Worm (Caenorhabditis elegans) whole organism, L4 larva: Measurements from ENCODE around the gene acs-4.

ENCODE experiments used
- D1046.2 ChIP-seq: fragments of 200-800 bp; sonication (Bioruptor generic); IDR thresholded peaks from 2 replicates; pipeline ENCODE4 v1.3.6; 2022; ENCODE audit warnings: missing genetic modification characterization, missing compliant biosample characterization
- F26F4.8 ChIP-seq: fragments of 200-800 bp; sonication (Bioruptor generic); conservative IDR thresholded peaks from 2 replicates; pipeline ENCODE4 v1.3.6; 2022; ENCODE audit warnings: missing genetic modification characterization, missing compliant biosample characterization
- T26A8.4 ChIP-seq: fragments of 200-800 bp; sonication (Bioruptor generic); IDR thresholded peaks from 2 replicates; pipeline ENCODE4 v1.3.6; 2022; ENCODE audit warnings: missing genetic modification characterization, missing compliant biosample characterization
- Y105C5A.15 ChIP-seq: fragments of 200-800 bp; sonication (Bioruptor generic); IDR thresholded peaks from 2 replicates; pipeline ENCODE4 v1.3.6; 2022; ENCODE audit warnings: missing genetic modification characterization, missing compliant biosample characterization
- aha-1 ChIP-seq: fragments of 150-350 bp; peaks from one replicate; lab custom pipeline; 2014; ENCODE audit warnings: missing biosample characterization, missing genetic modification characterization
- ama-1 ChIP-seq: fragments of 150-350 bp; optimal IDR thresholded peaks from 2 replicates; lab custom pipeline; 2014; ENCODE audit warnings: inconsistent platforms, mixed read lengths
- attf-4 ChIP-seq: sonication (generic microtip); optimal IDR thresholded peaks from 3 replicates; lab custom pipeline; 2017; ENCODE audit warnings: missing biosample characterization, missing genetic modification characterization
- ceh-20 ChIP-seq: fragments of 200-800 bp; sonication (Bioruptor generic); IDR thresholded peaks from 2 replicates; pipeline ENCODE4 v1.3.6; 2022; ENCODE audit warnings: missing genetic modification reagents, missing genetic modification characterization, missing compliant biosample characterization
- ceh-28 ChIP-seq: fragments of 150-350 bp; optimal IDR thresholded peaks from 2 replicates; lab custom pipeline; 2014; ENCODE audit warnings: missing biosample characterization, missing genetic modification reagents, missing genetic modification characterization
- ceh-32 ChIP-seq: sonication (generic microtip); optimal IDR thresholded peaks from 2 replicates; lab custom pipeline; 2016; ENCODE audit warnings: mild to moderate bottlenecking, missing genetic modification characterization, missing compliant biosample characterization; ENCODE audit not compliant: poor library complexity
- daf-16 ChIP-seq, 3 experiments: sonication (generic microtip); optimal IDR thresholded peaks; 2 replicates each; lab custom pipeline; 2016 to 2017; ENCODE audit warnings: missing genetic modification characterization in 3 of 3, missing genetic modification reagents in 3 of 3, mild to moderate bottlenecking in 2 of 3, missing compliant biosample characterization in 2 of 3, missing biosample characterization in 1 of 3, moderate library complexity in 1 of 3
- duxl-1 ChIP-seq: sonication (generic microtip); optimal IDR thresholded peaks from 2 replicates; lab custom pipeline; 2016; ENCODE audit warnings: mild to moderate bottlenecking, missing genetic modification characterization, moderate library complexity, missing compliant biosample characterization; ENCODE audit not compliant: poor library complexity
- fos-1 ChIP-seq: fragments of 150-350 bp; optimal IDR thresholded peaks from 2 replicates; lab custom pipeline; 2014; ENCODE audit warnings: missing biosample characterization, missing genetic modification characterization
- gei-8 ChIP-seq: fragments of 200-800 bp; sonication (Bioruptor generic); optimal IDR thresholded peaks from 2 replicates; lab custom pipeline; 2018; ENCODE audit warnings: mild to moderate bottlenecking, missing genetic modification characterization, missing compliant biosample characterization
- hif-1 ChIP-seq, 2 experiments: sonication (generic microtip); optimal IDR thresholded peaks; 2 replicates each; lab custom pipeline; 2016 to 2017; ENCODE audit warnings: missing compliant biosample characterization in 2 of 2, missing genetic modification characterization in 2 of 2, missing genetic modification reagents in 2 of 2, missing genotype in 2 of 2, mild to moderate bottlenecking in 1 of 2
- hlh-11 ChIP-seq: fragments of 200-800 bp; sonication (Bioruptor generic); optimal IDR thresholded peaks from 2 replicates; lab custom pipeline; 2018; ENCODE audit warnings: mild to moderate bottlenecking, missing genetic modification characterization, missing compliant biosample characterization
- hlh-30 ChIP-seq: sonication (generic microtip); optimal IDR thresholded peaks from 2 replicates; lab custom pipeline; 2017; ENCODE audit warnings: antibody characterized with exemption, mild to moderate bottlenecking, missing genetic modification characterization, missing compliant biosample characterization; ENCODE audit not compliant: insufficient read depth
- lin-1 ChIP-seq: fragments of 200-800 bp; sonication (Bioruptor generic); IDR thresholded peaks from 2 replicates; pipeline ENCODE4 v1.3.6; 2022; ENCODE audit warnings: missing genetic modification reagents, missing genetic modification characterization, missing compliant biosample characterization
- lin-38 ChIP-seq: fragments of 200-800 bp; sonication (Bioruptor generic); IDR thresholded peaks from 2 replicates; pipeline ENCODE4 v1.3.6; 2022; ENCODE audit warnings: missing genetic modification reagents, missing genetic modification characterization, missing compliant biosample characterization
- lsy-2 ChIP-seq, 2 experiments: fragments of 150-350 bp in 1 of 2; sonication (generic microtip) in 1 of 2; optimal IDR thresholded peaks; 2 replicates each; lab custom pipeline; 2014 to 2017; ENCODE audit warnings: missing biosample characterization in 2 of 2, missing genetic modification characterization in 2 of 2
- madf-9 ChIP-seq: fragments of 200-800 bp; sonication (Bioruptor generic); conservative IDR thresholded peaks from 2 replicates; pipeline ENCODE4 v1.3.6; 2022; ENCODE audit warnings: missing genetic modification reagents, missing genetic modification characterization, missing compliant biosample characterization
- mdl-1 ChIP-seq, 2 experiments: fragments of 150-350 bp in 1 of 2; sonication (generic microtip) in 1 of 2; optimal IDR thresholded peaks; 2 replicates each; lab custom pipeline; 2014 to 2017; ENCODE audit warnings: missing biosample characterization in 2 of 2, missing genetic modification characterization in 2 of 2
- mdt-29 ChIP-seq: fragments of 200-800 bp; sonication (Bioruptor generic); IDR thresholded peaks from 2 replicates; pipeline ENCODE4 v1.3.6; 2022; ENCODE audit warnings: missing genetic modification reagents, missing genetic modification characterization, missing compliant biosample characterization
- mep-1 ChIP-seq: fragments of 150-350 bp; sonication (generic microtip); optimal IDR thresholded peaks from 3 replicates; lab custom pipeline; 2014; ENCODE audit warnings: missing biosample characterization, missing genetic modification characterization
- mxl-3 ChIP-seq: fragments of 200-800 bp; sonication (Bioruptor generic); optimal IDR thresholded peaks from 2 replicates; lab custom pipeline; 2018; ENCODE audit warnings: mild to moderate bottlenecking, missing genetic modification characterization, missing compliant biosample characterization
- nhr-11 ChIP-seq: fragments of 150-350 bp; optimal IDR thresholded peaks from 2 replicates; lab custom pipeline; 2014; ENCODE audit warnings: missing biosample characterization, missing genetic modification characterization
- nhr-111 ChIP-seq: fragments of 200-800 bp; sonication (Bioruptor generic); optimal IDR thresholded peaks from 2 replicates; lab custom pipeline; 2018; ENCODE audit warnings: mild to moderate bottlenecking, missing genetic modification characterization, missing compliant biosample characterization
- nhr-237 ChIP-seq: sonication (generic microtip); optimal IDR thresholded peaks from 2 replicates; lab custom pipeline; 2017; ENCODE audit warnings: missing biosample characterization, missing genetic modification characterization
- nhr-25 ChIP-seq: sonication (generic microtip); optimal IDR thresholded peaks from 2 replicates; lab custom pipeline; 2017; ENCODE audit warnings: missing genetic modification characterization, mild to moderate bottlenecking, missing compliant biosample characterization, antibody characterized with exemption, moderate library complexity, borderline replicate concordance; ENCODE audit not compliant: insufficient read depth
- nhr-28 ChIP-seq: fragments of 150-350 bp; optimal IDR thresholded peaks from 2 replicates; lab custom pipeline; 2014; ENCODE audit warnings: missing biosample characterization, missing genetic modification characterization
- nhr-42 ChIP-seq: fragments of 200-800 bp; sonication (Bioruptor generic); IDR thresholded peaks from 2 replicates; pipeline ENCODE4 v1.3.6; 2022; ENCODE audit warnings: missing genetic modification characterization, missing compliant biosample characterization
- nhr-48 ChIP-seq: sonication (generic microtip); optimal IDR thresholded peaks from 2 replicates; lab custom pipeline; 2016; ENCODE audit warnings: mild to moderate bottlenecking, missing genetic modification characterization, missing compliant biosample characterization
- nhr-6 ChIP-seq: fragments of 150-350 bp; optimal IDR thresholded peaks from 2 replicates; lab custom pipeline; 2014; ENCODE audit warnings: missing biosample characterization, missing genetic modification characterization
- nhr-77 ChIP-seq: fragments of 150-350 bp; optimal IDR thresholded peaks from 2 replicates; lab custom pipeline; 2014; ENCODE audit warnings: missing biosample characterization, missing genetic modification characterization
- set-16 ChIP-seq: fragments of 200-800 bp; sonication (Bioruptor generic); IDR thresholded peaks from 2 replicates; pipeline ENCODE4 v1.3.6; 2022; ENCODE audit warnings: missing genetic modification reagents, missing genetic modification characterization, missing compliant biosample characterization
- spr-1 ChIP-seq: sonication (generic microtip); optimal IDR thresholded peaks from 2 replicates; lab custom pipeline; 2016; ENCODE audit warnings: mild to moderate bottlenecking, missing genetic modification characterization, missing compliant biosample characterization
- tra-1 ChIP-seq: fragments of 200-800 bp; sonication (Bioruptor generic); IDR thresholded peaks from 2 replicates; pipeline ENCODE4 v1.3.6; 2022; ENCODE audit warnings: missing genetic modification reagents, missing genetic modification characterization, missing compliant biosample characterization
- unc-62 ChIP-seq, 3 experiments: fragments of 150-350 bp in 1 of 3; sonication (generic microtip); optimal IDR thresholded peaks in 2 of 3; peaks in 1 of 3; 1 replicate in 1 of 3; 2 replicates in 2 of 3; lab custom pipeline; 2014 to 2017; ENCODE audit warnings: missing biosample characterization in 3 of 3, missing genetic modification characterization in 3 of 3, missing genetic modification reagents in 3 of 3, missing genotype in 1 of 3
- zfp-2 ChIP-seq: sonication (generic microtip); optimal IDR thresholded peaks from 2 replicates; lab custom pipeline; 2016; ENCODE audit warnings: mild to moderate bottlenecking, missing genetic modification characterization, missing compliant biosample characterization
- zip-2 ChIP-seq: fragments of 150-350 bp; optimal IDR thresholded peaks from 2 replicates; lab custom pipeline; 2014; ENCODE audit warnings: missing biosample characterization, missing genetic modification characterization
- ztf-11 ChIP-seq: fragments of 150-350 bp; optimal IDR thresholded peaks from 2 replicates; lab custom pipeline; 2014; ENCODE audit warnings: missing biosample characterization, missing genetic modification characterization

acs-4 gene

ce11 chrIII:7215532-7215931, 47.9 kb downstream of the acs-4 start:
- TF ChIP-seq unc-62 (GFP tag; optimal IDR thresholded peaks at IDR 0.05 in 1 of 2; lab: Kevin White, UChicago), result peak in 1 of 2 experiments; percentile 54
- TF ChIP-seq unc-62 (tag; optimal IDR thresholded peaks at IDR 0.05; lab: Kevin White, UChicago), result no peak
- TF ChIP-seq F26F4.8 (GFP tag; lab: Robert Waterston, UW), result no peak

- TF ChIP-seq mxl-3 (no peak), nhr-77 (tag; lab: Kevin White, UChicago) (no peak), mep-1 (tag; lab: Kevin White, UChicago) (no peak), hif-1 (tag; optimal IDR thresholded peaks at IDR 0.05; lab: Kevin White, UChicago) (no peak), nhr-48 (tag; lab: Kevin White, UChicago) (no peak), Y105C5A.15 (no peak), T26A8.4 (GFP tag; lab: Robert Waterston, UW) (no peak), madf-9 (GFP tag; lab: Robert Waterston, UW) (no peak), lin-1 (GFP tag; lab: Robert Waterston, UW) (no peak), mdt-29 (GFP tag; lab: Robert Waterston, UW) (no peak)
These were observed 48.6 kb downstream of the acs-4 start, which contains the start of gene R151.1 for ce11 chrIII:7216226-7216625. Gene R151.1, plus strand, starts transcription at chrIII:7216526.

ce11 chrIII:7216924-7217521, 49.4 kb downstream of the acs-4 start:
- TF ChIP-seq duxl-1 (tag; lab: Kevin White, UChicago) (no peak), hlh-11 (peak; percentile 68), spr-1 (no peak), daf-16 (GFP tag; optimal IDR thresholded peaks at IDR 0.05; lab: Kevin White, UChicago) (peak in 1 of 2 experiments; percentile 95), daf-16 (tag; optimal IDR thresholded peaks at IDR 0.05; lab: Kevin White, UChicago) (no peak), zfp-2 (tag; lab: Kevin White, UChicago) (no peak), nhr-11 (tag; lab: Kevin White, UChicago) (peak; percentile 82), nhr-42 (GFP tag; lab: Robert Waterston, UW) (no peak), lsy-2 (tag; optimal IDR thresholded peaks at IDR 0.05; lab: Kevin White, UChicago) (peak in 1 of 2 experiments; percentile 18), hlh-30 (tag; lab: Kevin White, UChicago) (peak; percentile 68), ztf-11 (tag; lab: Kevin White, UChicago) (no peak), lin-38 (GFP tag; lab: Robert Waterston, UW) (no peak), ama-1 (no peak), set-16 (GFP tag; lab: Robert Waterston, UW) (no peak), attf-4 (tag; lab: Kevin White, UChicago) (no peak), gei-8 (no peak), zip-2 (tag; lab: Kevin White, UChicago) (no peak), aha-1 (peak; percentile 84), nhr-28 (tag; lab: Kevin White, UChicago) (peak; percentile 5), nhr-6 (tag; lab: Kevin White, UChicago) (no peak), ceh-20 (GFP tag; lab: Robert Waterston, UW) (0 out of 2 replicates have a peak, but pooled peaks have one; percentile 48), mdl-1 (tag; optimal IDR thresholded peaks at IDR 0.05; lab: Kevin White, UChicago) (peak in 1 of 2 experiments; percentile 0), nhr-237 (tag; lab: Kevin White, UChicago) (no peak), tra-1 (GFP tag; lab: Robert Waterston, UW) (no peak), ceh-32 (tag; lab: Kevin White, UChicago) (no peak), nhr-111 (GFP tag; lab: Kevin White, UChicago) (no peak), fos-1 (tag; lab: Kevin White, UChicago) (no peak), nhr-25 (tag; lab: Kevin White, UChicago) (no peak), ceh-28 (no peak), D1046.2 (GFP tag; lab: Robert Waterston, UW) (no peak), unc-62 (GFP tag; optimal IDR thresholded peaks at IDR 0.05 in 1 of 2; lab: Kevin White, UChicago) (peak in 1 of 2 experiments; percentile 68), unc-62 (tag; optimal IDR thresholded peaks at IDR 0.05; lab: Kevin White, UChicago) (no peak)
